Worm (Caenorhabditis elegans) whole organism, early embryonic: ENCODE results near the gene F52H3.11.
A peak's percentile ranks its signal among the peaks of the same experiment; 100 is the strongest.

Experiments
- B0310.2 ChIP-seq: sonication (generic microtip); optimal IDR thresholded peaks from 2 replicates; lab custom pipeline; 2016; ENCODE audit warnings: mild to moderate bottlenecking, missing genetic modification characterization, missing compliant biosample characterization
- F13C5.2 ChIP-seq: sonication (generic microtip); optimal IDR thresholded peaks from 2 replicates; lab custom pipeline; 2017; ENCODE audit warnings: mild to moderate bottlenecking, missing genetic modification characterization, inconsistent platforms, missing compliant biosample characterization
- aly-1 ChIP-seq: sonication (generic microtip); optimal IDR thresholded peaks from 2 replicates; lab custom pipeline; 2016; ENCODE audit warnings: missing genetic modification characterization, missing compliant biosample characterization
- ama-1 ChIP-seq: fragments of 150-350 bp; optimal IDR thresholded peaks from 2 replicates; lab custom pipeline; 2014
- ceh-13 ChIP-seq: fragments of 200-800 bp; sonication (Bioruptor generic); optimal IDR thresholded peaks from 2 replicates; lab custom pipeline; 2018; ENCODE audit warnings: mild to moderate bottlenecking, missing genetic modification characterization, missing compliant biosample characterization
- ceh-36 ChIP-seq: sonication (generic microtip); optimal IDR thresholded peaks from 2 replicates; lab custom pipeline; 2016; ENCODE audit warnings: missing genetic modification characterization, inconsistent platforms, missing compliant biosample characterization
- ets-7 ChIP-seq: sonication (generic microtip); optimal IDR thresholded peaks from 2 replicates; lab custom pipeline; 2016; ENCODE audit warnings: missing genotype, missing genetic modification characterization, missing compliant biosample characterization
- flt-1 ChIP-seq: fragments of 200-800 bp; sonication (Bioruptor generic); IDR thresholded peaks from 2 replicates; pipeline ENCODE4 v1.3.6; 2022; ENCODE audit warnings: missing genetic modification characterization, missing compliant biosample characterization
- hmbx-1 ChIP-seq: sonication (generic microtip); optimal IDR thresholded peaks from 2 replicates; lab custom pipeline; 2016; ENCODE audit warnings: mild to moderate bottlenecking, missing genetic modification characterization, missing compliant biosample characterization
- hmg-4 ChIP-seq: fragments of 200-800 bp; sonication (Bioruptor generic); optimal IDR thresholded peaks from 2 replicates; lab custom pipeline; 2018; ENCODE audit warnings: mild to moderate bottlenecking, missing genetic modification characterization, missing compliant biosample characterization
- hnd-1 ChIP-seq: sonication (generic microtip); optimal IDR thresholded peaks from 2 replicates; lab custom pipeline; 2016; ENCODE audit warnings: missing genetic modification characterization, missing compliant biosample characterization
- pes-1 ChIP-seq: fragments of 200-800 bp; sonication (Bioruptor generic); IDR thresholded peaks from 2 replicates; pipeline ENCODE4 v1.3.6; 2022; ENCODE audit warnings: missing genetic modification reagents, missing genetic modification characterization, missing compliant biosample characterization
- scrt-1 ChIP-seq: fragments of 200-800 bp; sonication (Bioruptor generic); IDR thresholded peaks from 2 replicates; pipeline ENCODE4 v1.3.6; 2022; ENCODE audit warnings: missing genetic modification characterization, missing compliant biosample characterization
- sea-1 ChIP-seq: fragments of 200-800 bp; sonication (Bioruptor generic); conservative IDR thresholded peaks from 2 replicates; pipeline ENCODE4 v1.3.6; 2022; ENCODE audit warnings: missing genetic modification characterization, missing compliant biosample characterization
- tbx-11 ChIP-seq: fragments of 200-800 bp; sonication (Bioruptor generic); IDR thresholded peaks from 2 replicates; pipeline ENCODE4 v1.3.6; 2022; ENCODE audit warnings: missing genetic modification characterization, missing compliant biosample characterization
- tbx-37 ChIP-seq: fragments of 200-800 bp; sonication (Bioruptor generic); conservative IDR thresholded peaks from 2 replicates; pipeline ENCODE4 v1.3.6; 2022; ENCODE audit warnings: missing genetic modification reagents, missing genetic modification characterization, missing compliant biosample characterization
- tra-4 ChIP-seq: sonication (generic microtip); optimal IDR thresholded peaks from 2 replicates; lab custom pipeline; 2017; ENCODE audit warnings: missing genetic modification characterization, missing compliant biosample characterization

F52H3.11 gene

DNA sequence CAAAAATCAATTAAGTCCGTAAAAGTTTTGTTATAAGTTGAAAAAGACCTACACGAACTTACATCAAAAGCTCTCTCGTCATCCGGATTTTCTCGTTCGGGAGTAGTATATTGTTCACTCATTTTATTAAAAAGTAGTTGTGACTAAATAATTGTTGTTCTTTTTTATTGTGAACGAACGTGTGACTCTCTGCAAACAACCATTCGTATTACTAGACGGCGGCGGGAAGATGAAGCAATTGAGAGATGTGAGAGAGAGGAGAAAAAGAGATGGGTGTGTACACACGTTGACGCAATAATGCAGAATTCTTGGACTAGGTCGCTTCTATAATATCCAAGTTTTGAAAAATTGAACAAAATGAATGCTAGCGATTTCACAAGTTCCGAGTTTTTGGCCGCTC, at the start of gene F52H3.11, which contains the start of gene bath-38:
TSS of gene F52H3.11 (minus strand) at position 203 of the 400 bp plus-strand sequence.
TSS of gene bath-38 (minus strand) at position 310 of the 400 bp plus-strand sequence.
- TF ChIP-seq B0310.2: no peak
- peak; percentile 30 for TF ChIP-seq F13C5.2 (tag; lab: Kevin White, UChicago)

DNA sequence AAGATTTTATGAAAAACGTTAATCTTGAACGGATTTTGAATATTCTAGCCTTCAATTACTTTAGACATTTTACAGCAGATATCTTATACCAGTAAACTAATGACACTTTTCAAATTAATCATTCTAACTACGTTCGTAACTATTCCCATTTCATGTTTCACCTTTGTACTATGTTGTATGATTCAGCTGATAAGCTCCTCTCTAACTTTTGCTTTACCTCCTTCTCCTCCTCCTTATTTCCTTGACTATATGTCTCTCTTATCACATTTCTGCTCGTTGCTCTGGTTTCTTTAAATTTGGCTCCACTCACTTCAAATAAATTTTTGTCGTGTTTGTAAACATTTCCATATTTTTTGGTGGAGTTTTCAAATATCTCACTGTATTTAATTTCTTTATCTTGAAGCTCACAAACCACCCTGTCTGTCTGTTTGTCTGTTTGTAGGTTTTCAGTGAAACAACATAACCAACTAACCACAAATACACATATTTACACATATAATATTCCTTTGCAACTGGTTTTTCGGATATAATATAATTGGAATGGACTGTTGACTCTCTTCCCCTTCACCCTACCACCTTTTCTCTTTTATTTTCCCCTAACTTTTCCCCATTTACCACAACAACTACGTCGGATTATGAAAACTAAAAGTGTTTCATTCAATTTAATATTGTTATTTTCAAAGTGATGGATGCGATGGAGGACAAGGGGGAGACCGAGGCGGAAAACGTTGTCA, 49.4 kb upstream of the F52H3.11 start, which contains the start of gene lact-2:
TSS of gene lact-2 (plus strand) at position 684 of the 734 bp plus-strand sequence.
- TF ChIP-seq ceh-36 (tag; lab: Kevin White, UChicago) (no peak), tra-4 (tag; lab: Kevin White, UChicago) (no peak)

DNA sequence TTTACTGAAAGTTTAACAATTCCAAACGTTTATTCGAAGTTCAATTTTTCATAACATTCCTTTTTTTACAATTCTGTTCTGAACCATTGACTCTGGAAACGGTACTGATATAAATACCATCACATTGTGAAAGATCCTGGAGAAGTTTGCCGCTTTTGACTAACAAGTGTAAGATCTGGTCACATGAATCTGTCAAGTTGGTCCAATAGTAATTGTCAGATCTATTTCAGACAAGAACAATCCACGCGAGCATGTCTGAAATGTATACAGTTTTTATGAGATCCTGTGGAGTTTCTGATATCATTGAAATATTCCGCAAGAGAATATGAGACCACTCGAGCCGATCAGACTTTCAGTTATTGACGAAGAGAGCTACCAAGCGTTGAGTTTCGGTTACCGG, 48.2 kb upstream of the F52H3.11 start:
- TF ChIP-seq hnd-1 (tag; lab: Kevin White, UChicago) (no peak), ets-7 (no peak), flt-1 (GFP tag; lab: Robert Waterston, UW) (no peak), hmbx-1 (no peak), scrt-1 (GFP tag; lab: Robert Waterston, UW) (no peak), pes-1 (GFP tag; lab: Robert Waterston, UW) (no peak), hmg-4 (GFP tag; lab: Kevin White, UChicago) (no peak), tbx-37 (GFP tag; lab: Robert Waterston, UW) (no peak)

DNA sequence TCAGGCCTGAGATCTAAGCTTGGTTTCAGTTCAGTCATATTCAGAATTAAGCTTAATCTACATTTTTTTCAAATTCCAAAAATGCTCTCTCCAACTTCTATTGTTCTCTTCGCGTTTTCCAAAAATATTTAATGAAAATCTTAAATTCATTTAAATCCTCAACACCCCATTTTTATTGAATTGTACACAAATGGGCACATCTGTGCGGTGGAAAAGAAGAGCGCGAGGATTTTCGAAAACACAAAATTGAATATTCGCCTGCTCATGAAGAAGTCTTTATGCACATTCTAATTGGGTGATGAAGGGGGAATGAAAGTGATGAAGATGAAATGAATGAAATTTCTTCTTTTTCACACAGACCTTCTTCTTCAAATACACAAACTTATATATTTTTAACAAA, 39.5 kb upstream of the F52H3.11 start:
- TF ChIP-seq sea-1 (GFP tag; lab: Robert Waterston, UW) (no peak), tbx-11 (no peak), ceh-36 (tag; lab: Kevin White, UChicago) (no peak), hnd-1 (tag; lab: Kevin White, UChicago) (no peak), flt-1 (GFP tag; lab: Robert Waterston, UW) (no peak), F13C5.2 (tag; lab: Kevin White, UChicago) (no peak), scrt-1 (GFP tag; lab: Robert Waterston, UW) (no peak), B0310.2 (no peak), hmg-4 (GFP tag; lab: Kevin White, UChicago) (no peak), hmbx-1 (no peak), ets-7 (no peak), pes-1 (GFP tag; lab: Robert Waterston, UW) (no peak), ama-1 (lab: Kevin White, UChicago) (no peak), ceh-13 (GFP tag; lab: Kevin White, UChicago) (no peak), aly-1 (tag; lab: Kevin White, UChicago) (no peak), tbx-37 (GFP tag; lab: Robert Waterston, UW) (no peak), tra-4 (tag; lab: Kevin White, UChicago) (no peak)

DNA sequence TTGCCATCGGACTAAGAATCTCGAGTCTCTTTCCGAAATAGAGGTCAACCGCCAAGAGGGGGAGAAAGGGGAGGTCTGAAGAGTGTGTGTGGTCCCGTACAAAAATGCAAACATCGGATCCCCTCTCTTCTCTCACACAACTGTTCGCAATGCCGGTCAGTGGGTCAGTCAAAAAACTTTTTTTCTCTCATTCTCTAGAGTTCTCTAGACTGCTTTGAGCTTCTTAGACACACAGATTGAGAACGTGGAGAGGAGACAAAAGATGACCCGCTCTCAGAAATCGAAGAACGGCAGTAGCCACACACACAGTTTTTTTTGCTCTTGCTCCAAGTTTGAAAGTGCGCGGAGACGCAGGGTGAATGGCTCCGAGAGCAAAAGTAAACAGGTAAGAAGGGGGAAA, 30.8 kb upstream of the F52H3.11 start:
- TF ChIP-seq B0310.2 (peak; percentile 29), ceh-13 (GFP tag; lab: Kevin White, UChicago) (no peak), sea-1 (GFP tag; lab: Robert Waterston, UW) (no peak), hnd-1 (tag; lab: Kevin White, UChicago) (no peak), pes-1 (GFP tag; lab: Robert Waterston, UW) (peak; percentile 49; the same call in 1 of the 2 replicates), aly-1 (tag; lab: Kevin White, UChicago) (no peak), hmg-4 (GFP tag; lab: Kevin White, UChicago) (peak; percentile 67), tra-4 (tag; lab: Kevin White, UChicago) (no peak)

DNA sequence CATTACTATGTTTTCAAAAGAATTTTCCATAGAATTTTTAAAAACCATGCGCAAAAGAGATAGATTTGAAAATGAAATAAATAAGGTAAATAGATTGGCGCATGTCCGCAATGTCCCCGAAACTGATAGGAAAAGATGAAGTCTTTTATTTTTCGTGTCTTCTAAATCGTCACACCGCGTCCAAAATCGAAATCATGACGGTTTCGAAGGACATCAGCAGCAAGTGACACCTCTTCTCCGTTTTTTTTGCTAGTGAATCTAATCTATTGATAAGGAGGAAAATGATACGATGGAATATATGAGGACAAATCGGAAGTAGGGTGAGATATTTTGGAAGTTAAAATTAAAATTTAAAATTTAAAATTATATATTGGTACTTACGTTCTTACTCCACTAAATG, 29.0 kb upstream of the F52H3.11 start:
- no peak for TF ChIP-seq ets-7
- no peak for TF ChIP-seq tbx-11

DNA sequence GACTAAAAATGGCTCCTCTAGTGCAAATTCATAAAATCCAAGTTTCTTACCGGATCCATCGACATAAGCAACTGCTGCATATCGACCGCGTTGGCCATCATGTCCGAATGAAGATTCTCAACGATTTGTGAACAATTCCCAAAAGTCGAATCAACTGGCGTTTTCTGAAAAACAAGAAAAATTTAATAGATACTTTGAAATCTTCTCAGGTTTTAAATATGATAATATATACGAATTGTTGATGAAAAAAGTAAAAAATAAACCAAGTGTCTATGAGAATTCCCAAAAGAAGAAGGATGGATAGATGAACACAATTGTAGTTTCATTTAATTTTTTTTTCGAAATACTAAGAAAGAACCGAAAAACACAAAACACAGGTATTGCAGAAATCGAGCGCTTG, 22.9 kb upstream of the F52H3.11 start, which contains the start of gene die-1:
TSS of gene die-1 (minus strand) at position 101 of the 400 bp plus-strand sequence.
- no peak for TF ChIP-seq tra-4 (tag; lab: Kevin White, UChicago)
- TF ChIP-seq hmbx-1: no peak
- TF ChIP-seq ceh-13 (GFP tag; lab: Kevin White, UChicago): no peak
- no peak for TF ChIP-seq tbx-37 (GFP tag; lab: Robert Waterston, UW)
- TF ChIP-seq scrt-1 (GFP tag; lab: Robert Waterston, UW): no peak
- TF ChIP-seq B0310.2: no peak
- no peak for TF ChIP-seq ama-1 (lab: Kevin White, UChicago)
- TF ChIP-seq tbx-11: no peak
- no peak for TF ChIP-seq hnd-1 (tag; lab: Kevin White, UChicago)
- no peak for TF ChIP-seq ceh-36 (tag; lab: Kevin White, UChicago)
- TF ChIP-seq sea-1 (GFP tag; lab: Robert Waterston, UW): no peak
- no peak for TF ChIP-seq hmg-4 (GFP tag; lab: Kevin White, UChicago)

DNA sequence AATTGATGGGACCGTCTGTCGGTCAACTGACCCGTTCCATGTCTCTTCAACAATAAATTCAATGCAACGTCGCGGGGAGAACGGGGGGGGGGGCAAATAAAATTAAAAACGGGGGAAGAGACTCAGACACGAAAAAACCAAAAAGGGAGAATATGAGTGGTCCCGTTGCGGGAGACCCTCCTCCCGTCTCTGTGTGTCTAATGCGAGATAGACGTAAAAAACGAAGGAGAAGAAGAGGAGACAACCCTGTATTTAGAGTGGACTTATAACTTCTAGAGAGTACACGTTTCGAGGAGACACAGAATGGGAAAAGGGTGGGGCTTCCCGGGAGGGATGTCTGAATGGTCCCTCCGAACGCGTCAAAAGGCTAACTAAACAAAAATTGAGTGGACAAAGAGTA, 20.5 kb upstream of the F52H3.11 start:
- TF ChIP-seq pes-1 (GFP tag; lab: Robert Waterston, UW) (peak; percentile 55), flt-1 (GFP tag; lab: Robert Waterston, UW) (peak; percentile 49; the same call in 1 of the 2 replicates), ceh-36 (tag; lab: Kevin White, UChicago) (peak; percentile 5), sea-1 (GFP tag; lab: Robert Waterston, UW) (0 out of 2 replicates have a peak, but pooled peaks have one; percentile 46), ceh-13 (GFP tag; lab: Kevin White, UChicago) (no peak), ets-7 (no peak), scrt-1 (GFP tag; lab: Robert Waterston, UW) (0 out of 2 replicates have a peak, but pooled peaks have one; percentile 43), B0310.2 (no peak), hmg-4 (GFP tag; lab: Kevin White, UChicago) (peak; percentile 83), ama-1 (lab: Kevin White, UChicago) (no peak)
